Worm (Caenorhabditis elegans): ENCODE measurements around the gene F22E5.9.
"Not testable (repeated sequence)": the region's sequence is repeated elsewhere in the genome, so short reads cannot be mapped to it uniquely, and the experiment has no call there.

DNA sequence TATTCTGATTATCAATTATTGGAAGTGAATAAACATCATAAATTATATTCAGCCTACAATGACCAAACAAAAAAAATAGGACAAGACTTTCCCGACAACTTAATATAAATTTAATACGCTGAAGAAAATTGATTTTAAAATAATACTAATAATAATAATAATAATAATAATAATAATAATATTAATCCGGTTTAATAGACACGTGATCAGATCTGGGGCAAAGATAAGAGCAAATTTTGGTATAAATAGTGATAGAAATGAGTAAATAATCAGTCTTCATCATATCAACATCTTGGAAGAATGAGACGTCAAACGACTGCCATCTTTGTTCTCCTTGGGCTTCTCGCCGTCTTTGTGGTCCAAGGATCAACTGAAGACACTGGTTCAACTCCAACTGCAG lies 19.0 kb upstream of the F22E5.9 start, which contains the start of gene msrp-6:
- not testable (repeated sequence) for TF ChIP-seq ama-1 (optimal IDR thresholded peaks at IDR 0.05); tbx-2 (tag; optimal IDR thresholded peaks at IDR 0.05); rnt-1 (tag; optimal IDR thresholded peaks at IDR 0.05); ref-2 (tag; optimal IDR thresholded peaks at IDR 0.05); gmeb-2 (tag; optimal IDR thresholded peaks at IDR 0.05); hlh-30 (tag; optimal IDR thresholded peaks at IDR 0.05; ENCODE audit: insufficient read depth); nfya-1 (tag; optimal IDR thresholded peaks at IDR 0.05); unc-86 (tag; optimal IDR thresholded peaks at IDR 0.05); C08G9.2 (tag; optimal IDR thresholded peaks at IDR 0.05); nhr-11 (tag; optimal IDR thresholded peaks at IDR 0.05)

All from whole organism, late embryonic.